Worm (Caenorhabditis elegans) whole organism, mixed stage, embryonic: ENCODE data around the gene amt-2.

ENCODE experiments used
- elt-3 ChIP-seq: fragments of 150-350 bp; optimal IDR thresholded peaks from 2 replicates; lab custom pipeline; 2014; ENCODE audit warnings: missing biosample characterization, missing genetic modification characterization
- lin-13 ChIP-seq: fragments of 150-350 bp; optimal IDR thresholded peaks from 2 replicates; lab custom pipeline; 2014; ENCODE audit warnings: missing biosample characterization, missing genetic modification characterization
- nhr-237 ChIP-seq: fragments of 150-350 bp; optimal IDR thresholded peaks from 2 replicates; lab custom pipeline; 2014; ENCODE audit warnings: missing biosample characterization, missing genetic modification characterization
- nhr-28 ChIP-seq: fragments of 150-350 bp; optimal IDR thresholded peaks from 2 replicates; lab custom pipeline; 2014; ENCODE audit warnings: missing biosample characterization, missing genetic modification characterization
- unc-62 ChIP-seq: fragments of 150-350 bp; optimal IDR thresholded peaks from 2 replicates; lab custom pipeline; 2014; ENCODE audit warnings: missing biosample characterization, missing genetic modification reagents, missing genetic modification characterization

DNA sequence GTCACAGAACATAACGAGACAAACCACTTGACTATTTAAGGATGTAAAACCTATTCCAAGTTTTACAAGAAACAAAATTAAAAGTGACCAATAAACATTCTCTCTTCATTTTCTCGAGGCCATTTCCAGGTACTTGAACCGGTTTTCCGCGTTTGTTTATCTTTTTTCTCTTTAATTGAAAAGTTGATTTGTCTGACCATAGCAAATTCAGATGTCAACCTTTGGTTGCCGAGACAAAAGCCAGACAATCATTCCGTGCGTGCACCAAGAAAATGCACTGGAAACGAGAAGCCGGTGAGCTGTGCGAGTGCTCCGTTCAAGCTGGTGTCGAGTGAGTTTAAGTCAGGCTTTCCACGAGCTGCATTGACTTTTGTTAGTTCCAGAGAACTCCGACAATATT is 39.9 kb downstream of the amt-2 start:
- no peak for TF ChIP-seq elt-3 (tag; lab: Kevin White, UChicago)
- TF ChIP-seq unc-62 (GFP tag; lab: Kevin White, UChicago) = no peak
- TF ChIP-seq lin-13 = no peak
- no peak for TF ChIP-seq nhr-237 (tag; lab: Kevin White, UChicago)
- no peak for TF ChIP-seq nhr-28 (tag; lab: Kevin White, UChicago)
